Worm (Caenorhabditis elegans) whole organism, L4 larva: ENCODE results near the gene nlp-51.

Experiments
- ceh-82 ChIP-seq: sonication (generic microtip); optimal IDR thresholded peaks from 2 replicates; lab custom pipeline; 2017; ENCODE audit warnings: missing biosample characterization, missing genetic modification characterization
- daf-12 ChIP-seq: fragments of 150-350 bp; optimal IDR thresholded peaks from 2 replicates; lab custom pipeline; 2014; ENCODE audit warnings: missing biosample characterization, missing genetic modification reagents, missing genetic modification characterization
- dpl-1 ChIP-seq: fragments of 150-350 bp; optimal IDR thresholded peaks from 2 replicates; lab custom pipeline; 2014; ENCODE audit warnings: missing biosample characterization, missing genetic modification reagents, missing genetic modification characterization
- egl-27 ChIP-seq: sonication (generic microtip); optimal IDR thresholded peaks from 3 replicates; lab custom pipeline; 2017; ENCODE audit warnings: missing biosample characterization, missing genetic modification reagents, missing genetic modification characterization
- lin-13 ChIP-seq: fragments of 150-350 bp; optimal IDR thresholded peaks from 2 replicates; lab custom pipeline; 2014; ENCODE audit warnings: missing biosample characterization, missing genetic modification reagents, missing genetic modification characterization
- mdl-1 ChIP-seq, 2 experiments: fragments of 150-350 bp in 1 of 2; sonication (generic microtip) in 1 of 2; optimal IDR thresholded peaks; 2 replicates each; lab custom pipeline; 2014 to 2017; ENCODE audit warnings: missing biosample characterization in 2 of 2, missing genetic modification characterization in 2 of 2
- mdt-29 ChIP-seq: fragments of 200-800 bp; sonication (Bioruptor generic); IDR thresholded peaks from 2 replicates; pipeline ENCODE4 v1.3.6; 2022; ENCODE audit warnings: missing genetic modification reagents, missing genetic modification characterization, missing compliant biosample characterization
- nhr-102 ChIP-seq: sonication (generic microtip); optimal IDR thresholded peaks from 2 replicates; lab custom pipeline; 2016; ENCODE audit warnings: mild to moderate bottlenecking, missing genetic modification characterization, moderate library complexity, missing compliant biosample characterization
- nhr-11 ChIP-seq: fragments of 150-350 bp; optimal IDR thresholded peaks from 2 replicates; lab custom pipeline; 2014; ENCODE audit warnings: missing biosample characterization, missing genetic modification characterization
- skn-1 ChIP-seq: fragments of 150-350 bp; optimal IDR thresholded peaks from 2 replicates; lab custom pipeline; 2014; ENCODE audit warnings: missing biosample characterization, missing genetic modification characterization
- snpc-4 ChIP-seq: fragments of 150-350 bp; optimal IDR thresholded peaks from 2 replicates; lab custom pipeline; 2014; ENCODE audit warnings: missing biosample characterization, missing genetic modification characterization
- unc-62 ChIP-seq, 3 experiments: fragments of 150-350 bp in 1 of 3; sonication (generic microtip); optimal IDR thresholded peaks in 2 of 3; peaks in 1 of 3; 1 replicate in 1 of 3; 2 replicates in 2 of 3; lab custom pipeline; 2014 to 2017; ENCODE audit warnings: missing biosample characterization in 3 of 3, missing genetic modification characterization in 3 of 3, missing genetic modification reagents in 3 of 3, missing genotype in 1 of 3
- zag-1 ChIP-seq: fragments of 150-350 bp; optimal IDR thresholded peaks from 2 replicates; lab custom pipeline; 2014; ENCODE audit warnings: missing biosample characterization, missing genetic modification characterization
- ztf-11 ChIP-seq: fragments of 150-350 bp; optimal IDR thresholded peaks from 2 replicates; lab custom pipeline; 2014; ENCODE audit warnings: missing biosample characterization, missing genetic modification characterization

DNA sequence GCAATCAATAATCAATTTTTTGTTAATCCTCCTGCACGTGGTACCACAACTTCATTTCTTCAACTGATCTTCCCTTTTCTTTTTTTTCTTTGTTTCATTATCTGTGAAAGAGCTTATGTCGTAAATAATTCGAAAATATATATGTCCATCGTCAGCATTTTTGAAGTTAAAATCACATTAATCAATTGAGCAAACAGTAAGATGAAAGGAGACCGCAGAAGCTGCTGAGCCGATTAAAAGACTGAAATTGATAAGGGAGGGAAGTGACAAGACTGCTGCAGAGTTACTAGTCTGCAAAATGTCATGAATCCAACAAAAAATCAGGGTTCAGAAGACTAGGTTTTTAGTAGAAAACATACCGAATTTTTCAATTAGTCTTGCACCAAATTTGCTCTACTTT is 35.7 kb downstream of the nlp-51 start:
- TF ChIP-seq skn-1 (tag; lab: Kevin White, UChicago) (no peak), mdt-29 (GFP tag; lab: Robert Waterston, UW) (no peak), nhr-102 (tag; lab: Kevin White, UChicago) (no peak), zag-1 (tag; lab: Kevin White, UChicago) (no peak), ceh-82 (tag; lab: Kevin White, UChicago) (no peak), lin-13 (GFP tag; lab: Kevin White, UChicago) (no peak), snpc-4 (tag; lab: Kevin White, UChicago) (no peak), daf-12 (tag; lab: Kevin White, UChicago) (no peak), ztf-11 (tag; lab: Kevin White, UChicago) (no peak), nhr-11 (tag; lab: Kevin White, UChicago) (no peak), unc-62 (GFP tag; optimal IDR thresholded peaks at IDR 0.05 in 1 of 2; lab: Kevin White, UChicago) (no peak), unc-62 (tag; optimal IDR thresholded peaks at IDR 0.05; lab: Kevin White, UChicago) (no peak), egl-27 (tag; lab: Kevin White, UChicago) (no peak), dpl-1 (GFP tag; lab: Kevin White, UChicago) (no peak), mdl-1 (tag; optimal IDR thresholded peaks at IDR 0.05; lab: Kevin White, UChicago) (no peak)
